Fruit fly (Drosophila melanogaster): ENCODE results near the gene sif.
A peak's percentile ranks its signal among the peaks of the same experiment; 100 is the strongest.

The sif gene

dm6 chr3L:5625121-5625667 lies 32.5 kb upstream of the sif start:
- no peak for TF ChIP-seq psq (optimal IDR thresholded peaks at IDR 0.05)
- TF ChIP-seq EcR (GFP tag; optimal IDR thresholded peaks at IDR 0.05) = peak; percentile 62 to 86
- no peak for TF ChIP-seq pan (optimal IDR thresholded peaks at IDR 0.05)

- TF ChIP-seq pan (optimal IDR thresholded peaks at IDR 0.05) (no peak), Dll (optimal IDR thresholded peaks at IDR 0.05) (no peak), CG8478 (optimal IDR thresholded peaks at IDR 0.05) (no peak), psq (optimal IDR thresholded peaks at IDR 0.05) (no peak), EcR (GFP tag; optimal IDR thresholded peaks at IDR 0.05) (no peak), usp (GFP tag; optimal IDR thresholded peaks at IDR 0.05) (no peak)
These were observed 31.2 kb upstream of the sif start for dm6 chr3L:5626465-5626864.

- TF ChIP-seq usp (GFP tag; optimal IDR thresholded peaks at IDR 0.05) (no peak), EcR (GFP tag; optimal IDR thresholded peaks at IDR 0.05) (peak; percentile 46 to 78), Dll (optimal IDR thresholded peaks at IDR 0.05) (no peak)
These were observed 29.9 kb upstream of the sif start for dm6 chr3L:5627816-5628215.

dm6 chr3L:5630176-5630583 lies 27.5 kb upstream of the sif start:
- no peak for TF ChIP-seq usp (GFP tag; optimal IDR thresholded peaks at IDR 0.05)
- no peak for TF ChIP-seq Dll (optimal IDR thresholded peaks at IDR 0.05)
- no peak for TF ChIP-seq pan (optimal IDR thresholded peaks at IDR 0.05)

dm6 chr3L:5630608-5631080 lies 27.1 kb upstream of the sif start, which contains the start of gene Blimp-1:
Gene Blimp-1 (plus strand): TSS chr3L:5630983.
- no peak for TF ChIP-seq CG8478 (optimal IDR thresholded peaks at IDR 0.05)
- TF ChIP-seq EcR (GFP tag; optimal IDR thresholded peaks at IDR 0.05) = peak in 1 of 2 experiments; percentile 72
- TF ChIP-seq pan (optimal IDR thresholded peaks at IDR 0.05) = no peak
- TF ChIP-seq psq (optimal IDR thresholded peaks at IDR 0.05) = no peak
- TF ChIP-seq Dll (optimal IDR thresholded peaks at IDR 0.05) = peak; percentile 88
- TF ChIP-seq usp (GFP tag; optimal IDR thresholded peaks at IDR 0.05) = no peak

dm6 chr3L:5631917-5632316 lies 25.8 kb upstream of the sif start:
- no peak for TF ChIP-seq psq (optimal IDR thresholded peaks at IDR 0.05)
- TF ChIP-seq usp (GFP tag; optimal IDR thresholded peaks at IDR 0.05) = no peak
- no peak for TF ChIP-seq CG8478 (optimal IDR thresholded peaks at IDR 0.05)
- no peak for TF ChIP-seq Dll (optimal IDR thresholded peaks at IDR 0.05)
- TF ChIP-seq EcR (GFP tag; optimal IDR thresholded peaks at IDR 0.05) = no peak
- no peak for TF ChIP-seq pan (optimal IDR thresholded peaks at IDR 0.05)

- peak in 1 of 2 experiments; percentile 99 for TF ChIP-seq EcR (GFP tag; optimal IDR thresholded peaks at IDR 0.05)
- no peak for TF ChIP-seq CG8478 (optimal IDR thresholded peaks at IDR 0.05)
These were observed 24.2 kb upstream of the sif start for dm6 chr3L:5633247-5634187.

dm6 chr3L:5634188-5634894 lies 23.4 kb upstream of the sif start:
- TF ChIP-seq pan (optimal IDR thresholded peaks at IDR 0.05) (no peak), Dll (optimal IDR thresholded peaks at IDR 0.05) (no peak), EcR (GFP tag; optimal IDR thresholded peaks at IDR 0.05) (peak; percentile 80 to 97), CG8478 (optimal IDR thresholded peaks at IDR 0.05) (no peak), psq (optimal IDR thresholded peaks at IDR 0.05) (no peak), usp (GFP tag; optimal IDR thresholded peaks at IDR 0.05) (no peak)

- TF ChIP-seq EcR (GFP tag; optimal IDR thresholded peaks at IDR 0.05) (peak in 1 of 2 experiments; percentile 53), pan (optimal IDR thresholded peaks at IDR 0.05) (no peak)
These were observed 22.3 kb upstream of the sif start for dm6 chr3L:5635237-5636025.

dm6 chr3L:5637477-5637876 lies 20.2 kb upstream of the sif start:
- TF ChIP-seq Dll (optimal IDR thresholded peaks at IDR 0.05) = no peak
- TF ChIP-seq EcR (GFP tag; optimal IDR thresholded peaks at IDR 0.05) = no peak
- TF ChIP-seq CG8478 (optimal IDR thresholded peaks at IDR 0.05) = no peak
- no peak for TF ChIP-seq usp (GFP tag; optimal IDR thresholded peaks at IDR 0.05)
- TF ChIP-seq psq (optimal IDR thresholded peaks at IDR 0.05) = no peak
- no peak for TF ChIP-seq pan (optimal IDR thresholded peaks at IDR 0.05)

dm6 chr3L:5638542-5639045 lies 19.1 kb upstream of the sif start:
- TF ChIP-seq EcR (GFP tag; optimal IDR thresholded peaks at IDR 0.05) (no peak), pan (optimal IDR thresholded peaks at IDR 0.05) (no peak), CG8478 (optimal IDR thresholded peaks at IDR 0.05) (no peak), psq (optimal IDR thresholded peaks at IDR 0.05) (no peak), Dll (optimal IDR thresholded peaks at IDR 0.05) (no peak), usp (GFP tag; optimal IDR thresholded peaks at IDR 0.05) (no peak)

Measured in whole organism.